Worm (Caenorhabditis elegans): ENCODE results near the gene din-1.
A peak's percentile ranks its signal among the peaks of the same experiment; 100 is the strongest.

The din-1 gene

DNA sequence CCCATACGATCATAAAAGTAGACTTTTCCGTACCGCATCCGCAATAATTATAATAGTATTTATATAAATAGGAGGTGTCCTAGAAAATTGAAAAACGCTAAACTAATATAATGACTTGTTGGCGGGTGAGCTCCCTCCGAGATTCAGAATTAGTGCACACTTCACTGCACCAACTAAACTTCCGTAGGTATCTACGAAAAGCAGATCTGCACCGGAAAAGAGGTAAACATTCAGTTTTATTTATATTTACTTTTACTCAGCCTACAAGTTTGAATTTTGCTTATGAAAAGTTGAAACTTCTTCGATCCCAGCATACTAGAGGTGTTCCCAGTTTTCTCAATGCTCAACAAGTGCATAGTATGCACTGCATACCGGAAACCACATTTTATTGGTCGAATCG, 41.4 kb downstream of the din-1 start, which contains the start of gene F07A11.1:
Gene F07A11.1 (minus strand): TSS at position 101 of the 400 bp plus-strand sequence.
- TF ChIP-seq ceh-82 (tag; optimal IDR thresholded peaks at IDR 0.05) (no peak), mab-5 (tag; optimal IDR thresholded peaks at IDR 0.05) (no peak), nhr-10 (tag; optimal IDR thresholded peaks at IDR 0.05) (no peak), lsy-2 (tag; optimal IDR thresholded peaks at IDR 0.05) (no peak), C34F6.9 (tag; optimal IDR thresholded peaks at IDR 0.05) (no peak), zag-1 (tag; optimal IDR thresholded peaks at IDR 0.05) (no peak), unc-55 (GFP tag; optimal IDR thresholded peaks at IDR 0.05) (no peak), ztf-11 (tag; optimal IDR thresholded peaks at IDR 0.05) (no peak), snpc-4 (tag; optimal IDR thresholded peaks at IDR 0.05) (no peak), nhr-77 (tag; optimal IDR thresholded peaks at IDR 0.05) (no peak), unc-62 (GFP tag; optimal IDR thresholded peaks at IDR 0.05) (no peak), sma-9 (GFP tag; optimal IDR thresholded peaks at IDR 0.05) (no peak), sma-9 (tag; optimal IDR thresholded peaks at IDR 0.05) (no peak), nhr-25 (tag; optimal IDR thresholded peaks at IDR 0.05) (no peak), aly-2 (tag; optimal IDR thresholded peaks at IDR 0.05) (no peak), sma-3 (GFP tag; optimal IDR thresholded peaks at IDR 0.05) (no peak)

DNA sequence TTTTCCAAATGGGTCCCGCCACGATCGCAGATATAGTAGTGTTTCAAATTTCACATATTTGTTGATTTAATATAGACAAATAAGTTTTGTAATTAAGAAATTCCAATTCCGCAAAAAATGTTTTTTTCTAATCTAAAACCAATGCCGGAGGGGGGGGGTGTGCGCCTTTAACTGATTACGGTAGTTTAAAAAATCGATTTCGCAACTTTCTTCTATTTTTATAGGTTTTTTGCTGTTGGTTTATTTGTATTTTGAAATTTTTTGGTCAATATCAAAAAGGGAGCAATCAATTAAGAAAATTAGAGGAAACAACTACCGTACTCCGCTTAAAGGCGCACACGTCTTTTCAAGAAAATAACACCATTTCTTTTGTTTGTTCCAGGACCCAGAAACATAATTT, 41.9 kb downstream of the din-1 start:
- no peak for TF ChIP-seq ceh-82 (tag; optimal IDR thresholded peaks at IDR 0.05)
- TF ChIP-seq snpc-4 (tag; optimal IDR thresholded peaks at IDR 0.05), result no peak
- TF ChIP-seq skn-1 (tag; optimal IDR thresholded peaks at IDR 0.05), result no peak
- no peak for TF ChIP-seq elt-3 (tag; optimal IDR thresholded peaks at IDR 0.05)
- TF ChIP-seq nhr-25 (tag; optimal IDR thresholded peaks at IDR 0.05), result no peak
- TF ChIP-seq sem-4 (tag; optimal IDR thresholded peaks at IDR 0.05), result no peak
- no peak for TF ChIP-seq Y55F3AM.14 (GFP tag; optimal IDR thresholded peaks at IDR 0.05)
- no peak for TF ChIP-seq nhr-10 (tag; optimal IDR thresholded peaks at IDR 0.05)
- TF ChIP-seq ztf-1 (GFP tag; conservative IDR thresholded peaks at IDR 0.05), result no peak

DNA sequence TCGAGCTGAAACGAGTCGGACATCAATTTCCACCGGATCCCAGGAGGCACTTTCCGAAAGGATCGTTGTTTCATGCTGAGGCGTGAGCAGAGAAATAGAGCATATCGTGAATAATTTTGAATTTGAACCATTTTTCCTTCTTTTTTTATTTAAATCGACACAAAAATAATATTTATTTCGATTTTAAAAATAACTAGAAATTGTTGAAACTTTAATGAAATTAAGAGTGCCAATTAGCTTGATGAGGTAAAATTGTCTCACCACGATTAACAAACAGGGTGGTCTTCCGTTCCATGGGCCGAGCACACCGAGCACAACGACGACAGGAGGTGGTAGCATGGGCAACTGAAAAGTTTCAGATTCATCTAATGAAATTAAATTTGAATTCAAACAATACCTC, 45.1 kb downstream of the din-1 start:
- TF ChIP-seq gmeb-1 (tag; optimal IDR thresholded peaks at IDR 0.05), result no peak
- no peak for TF ChIP-seq mdl-1 (tag; optimal IDR thresholded peaks at IDR 0.05)
- no peak for TF ChIP-seq unc-62 (GFP tag; optimal IDR thresholded peaks at IDR 0.05)
- TF ChIP-seq nhr-11 (tag; optimal IDR thresholded peaks at IDR 0.05), result no peak

DNA sequence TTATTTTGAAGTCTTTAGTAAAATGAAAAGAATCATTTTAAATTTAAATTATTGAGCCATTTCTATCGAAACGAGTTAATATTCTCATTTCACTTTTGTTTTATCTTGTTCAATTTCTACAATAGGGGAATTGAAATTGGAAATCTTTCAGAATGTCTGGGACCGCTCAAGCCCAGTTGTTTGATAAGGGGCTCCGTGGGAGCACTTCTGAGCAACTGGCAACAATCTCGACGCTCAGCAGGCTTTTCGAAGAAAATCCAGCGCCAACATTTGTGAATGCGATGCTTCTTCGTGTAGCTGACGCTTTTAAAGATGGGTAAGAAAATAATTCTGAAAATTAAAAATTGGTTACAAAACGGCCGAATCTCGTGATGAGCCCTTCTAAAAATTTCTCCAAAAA, 50.7 kb downstream of the din-1 start, which contains the start of gene ints-7:
Gene ints-7 (plus strand): TSS at position 152 of the 400 bp plus-strand sequence.
- TF ChIP-seq blmp-1 (tag; optimal IDR thresholded peaks at IDR 0.05; ENCODE audit: insufficient read depth) (no peak), ceh-16 (tag; optimal IDR thresholded peaks at IDR 0.05) (no peak), ama-1 (optimal IDR thresholded peaks at IDR 0.05) (no peak), zag-1 (tag; optimal IDR thresholded peaks at IDR 0.05) (no peak), ztf-11 (tag; optimal IDR thresholded peaks at IDR 0.05) (no peak), elt-3 (tag; optimal IDR thresholded peaks at IDR 0.05) (no peak), sma-9 (GFP tag; optimal IDR thresholded peaks at IDR 0.05) (no peak), sma-9 (tag; optimal IDR thresholded peaks at IDR 0.05) (no peak), egl-27 (tag; optimal IDR thresholded peaks at IDR 0.05) (no peak), gmeb-1 (tag; optimal IDR thresholded peaks at IDR 0.05) (no peak), lin-11 (tag; optimal IDR thresholded peaks at IDR 0.05) (no peak), unc-55 (GFP tag; optimal IDR thresholded peaks at IDR 0.05) (no peak), ceh-82 (tag; optimal IDR thresholded peaks at IDR 0.05) (no peak), ztf-4 (tag; optimal IDR thresholded peaks at IDR 0.05) (no peak), elt-1 (tag; optimal IDR thresholded peaks at IDR 0.05) (no peak), nhr-21 (tag; optimal IDR thresholded peaks at IDR 0.05) (no peak), ztf-1 (GFP tag; conservative IDR thresholded peaks at IDR 0.05) (no peak), nhr-129 (tag; optimal IDR thresholded peaks at IDR 0.05) (no peak), nhr-6 (tag; optimal IDR thresholded peaks at IDR 0.05) (no peak), aly-2 (tag; optimal IDR thresholded peaks at IDR 0.05) (no peak)

DNA sequence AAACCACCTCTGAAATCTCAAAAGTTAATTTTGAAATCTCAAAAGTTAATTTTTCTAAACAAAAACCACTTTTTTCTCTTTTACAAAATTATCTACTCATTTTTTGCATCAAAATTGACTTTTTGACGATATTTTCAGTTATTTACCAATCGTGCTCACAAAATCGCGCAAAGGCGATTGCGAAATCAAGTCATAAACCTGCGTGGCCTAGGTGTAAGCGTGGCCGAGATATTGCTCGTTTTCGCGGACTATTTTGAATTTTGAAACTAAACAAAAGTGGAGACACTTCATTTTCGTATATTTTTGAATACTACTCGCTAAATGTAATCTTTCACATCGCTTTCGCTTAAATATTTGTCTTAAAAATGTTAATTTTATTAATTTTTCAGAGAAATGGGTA, 55.1 kb downstream of the din-1 start, which contains the start of gene smc-6:
Gene smc-6 (plus strand): TSS at position 390 of the 400 bp plus-strand sequence.
- TF ChIP-seq peb-1 (tag; optimal IDR thresholded peaks at IDR 0.05) (no peak), lin-39 (tag; optimal IDR thresholded peaks at IDR 0.05) (no peak), nhr-23 (tag; optimal IDR thresholded peaks at IDR 0.05) (no peak), lin-13 (GFP tag; optimal IDR thresholded peaks at IDR 0.05) (no peak), nhr-237 (tag; optimal IDR thresholded peaks at IDR 0.05) (no peak), elt-3 (tag; optimal IDR thresholded peaks at IDR 0.05) (no peak), nhr-21 (tag; optimal IDR thresholded peaks at IDR 0.05) (no peak), elt-1 (tag; optimal IDR thresholded peaks at IDR 0.05) (no peak), skn-1 (tag; optimal IDR thresholded peaks at IDR 0.05) (no peak), mdl-1 (tag; optimal IDR thresholded peaks at IDR 0.05) (no peak), F13H6.1 (tag; optimal IDR thresholded peaks at IDR 0.05) (no peak), lin-11 (tag; optimal IDR thresholded peaks at IDR 0.05) (no peak), sem-4 (tag; optimal IDR thresholded peaks at IDR 0.05) (no peak), blmp-1 (tag; optimal IDR thresholded peaks at IDR 0.05; ENCODE audit: insufficient read depth) (no peak), ztf-11 (tag; optimal IDR thresholded peaks at IDR 0.05) (no peak), Y55F3AM.14 (GFP tag; optimal IDR thresholded peaks at IDR 0.05) (no peak), sma-9 (GFP tag; optimal IDR thresholded peaks at IDR 0.05) (no peak), sma-9 (tag; optimal IDR thresholded peaks at IDR 0.05) (no peak), nhr-6 (tag; optimal IDR thresholded peaks at IDR 0.05) (no peak), nhr-77 (tag; optimal IDR thresholded peaks at IDR 0.05) (no peak), nhr-25 (tag; optimal IDR thresholded peaks at IDR 0.05) (no peak), fos-1 (tag; optimal IDR thresholded peaks at IDR 0.05) (peak; percentile 45), nhr-10 (tag; optimal IDR thresholded peaks at IDR 0.05) (no peak), ceh-82 (tag; optimal IDR thresholded peaks at IDR 0.05) (no peak), nhr-11 (tag; optimal IDR thresholded peaks at IDR 0.05) (no peak), ztf-1 (GFP tag; conservative IDR thresholded peaks at IDR 0.05) (no peak), gmeb-1 (tag; optimal IDR thresholded peaks at IDR 0.05) (peak; percentile 7), crh-2 (tag; optimal IDR thresholded peaks at IDR 0.05) (no peak), C34F6.9 (tag; optimal IDR thresholded peaks at IDR 0.05) (peak; percentile 57), unc-55 (GFP tag; optimal IDR thresholded peaks at IDR 0.05) (peak; percentile 85), nhr-129 (tag; optimal IDR thresholded peaks at IDR 0.05) (peak; percentile 68)
